Worm (Caenorhabditis elegans): Measurements from ENCODE around the gene R02F2.6.

DNA sequence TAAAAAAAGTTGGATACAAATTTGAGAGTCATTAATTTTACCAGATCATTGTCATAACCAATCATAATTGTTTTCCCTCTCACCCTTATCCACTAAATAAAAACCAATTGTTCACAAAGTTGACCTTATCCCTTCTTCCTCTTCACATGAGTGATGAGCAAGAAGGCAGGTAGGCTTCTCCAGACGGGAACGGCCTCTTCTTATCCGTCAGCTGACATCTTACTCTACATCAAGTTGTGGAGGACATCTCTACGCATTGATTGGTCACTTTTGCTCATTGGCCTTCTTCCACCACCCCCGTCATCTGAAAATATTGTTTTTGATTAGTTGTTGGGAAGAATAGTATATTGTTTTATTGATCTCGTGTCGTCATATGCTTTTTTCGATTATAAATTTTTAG lies 7.6 kb upstream of the R02F2.6 start:
- TF ChIP-seq attf-4 (tag; optimal IDR thresholded peaks at IDR 0.05) (no peak), nhr-76 (tag; optimal IDR thresholded peaks at IDR 0.05) (no peak), Y105C5A.15 (GFP tag; IDR thresholded peaks at IDR 0.05) (no peak), snpc-1.2 (GFP tag; IDR thresholded peaks at IDR 0.05) (no peak), nhr-10 (tag; optimal IDR thresholded peaks at IDR 0.05) (no peak), nhr-11 (tag; optimal IDR thresholded peaks at IDR 0.05) (no peak), nhr-77 (tag; optimal IDR thresholded peaks at IDR 0.05) (no peak)
